Fruit fly (Drosophila melanogaster) whole organism, embryonic: ENCODE measurements around the gene CG4382.

ENCODE experiments used
- CG10565 ChIP-seq: fragments of 200-800 bp; sonication (Bioruptor generic); optimal IDR thresholded peaks from 3 replicates; lab custom pipeline; 2016; ENCODE audit warnings: missing biosample characterization, mild to moderate bottlenecking, missing genetic modification characterization
- CG30431 ChIP-seq: fragments of 200-800 bp; sonication (Bioruptor generic); optimal IDR thresholded peaks from 2 replicates; lab custom pipeline; 2017; ENCODE audit warnings: missing biosample characterization, missing genetic modification characterization
- nmo ChIP-seq: fragments of 200-800 bp; sonication (Bioruptor generic); optimal IDR thresholded peaks from 2 replicates; lab custom pipeline; 2018; ENCODE audit warnings: missing biosample characterization, mild to moderate bottlenecking, missing genetic modification characterization, moderate library complexity
- vnd ChIP-seq: fragments of 200-800 bp; sonication (Bioruptor generic); IDR thresholded peaks from 3 replicates; pipeline ENCODE4 v1.3.6; 2022; ENCODE audit warnings: missing biosample characterization, missing genetic modification characterization; ENCODE audit not compliant: partially characterized antibody

DNA sequence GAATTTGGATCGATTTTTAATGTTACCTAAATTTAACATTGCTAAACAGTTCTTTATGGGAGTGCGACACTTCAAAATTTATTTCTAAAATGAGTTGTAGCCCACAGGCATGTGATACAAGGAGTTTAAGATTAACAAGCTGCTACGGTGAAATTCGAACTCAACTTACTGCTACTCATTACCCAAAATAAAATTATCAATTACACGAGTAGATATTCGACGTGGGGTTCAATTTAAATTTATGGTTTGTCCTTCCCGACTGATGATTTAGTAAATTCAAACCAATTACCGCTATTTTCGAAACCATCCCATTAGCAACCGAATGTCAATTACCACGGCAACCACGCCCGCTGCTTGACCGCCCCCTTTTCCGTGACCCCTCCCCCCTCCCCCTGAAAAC is 24.5 kb upstream of the CG4382 start, which contains the start of gene CG31882:
- TF ChIP-seq CG30431 (GFP tag; lab: Kevin White, UChicago) (no peak), vnd (GFP tag; lab: Robert Waterston, UW) (no peak), nmo (no peak), CG10565 (GFP tag; lab: Kevin White, UChicago) (no peak)
